Fruit fly (Drosophila melanogaster): ENCODE data around the gene CG11035.

The CG11035 gene

dm6 chr3R:8027203-8027688, 5.6 kb downstream of the CG11035 start (continued):
- 0 out of 3 replicates have a peak, but pooled peaks have one; percentile 7 for TF ChIP-seq CG34422 (GFP tag; IDR thresholded peaks at IDR 0.05)
- TF ChIP-seq HLH3B (GFP tag; IDR thresholded peaks at IDR 0.05), result peak; percentile 70
- TF ChIP-seq CG17829 (tag; optimal IDR thresholded peaks at IDR 0.05), result peak; percentile 83
- no peak for TF ChIP-seq zen2 (GFP tag; IDR thresholded peaks at IDR 0.05; ENCODE audit: partially characterized antibody)
- peak; percentile 71 for TF ChIP-seq CG4424 (GFP tag; optimal IDR thresholded peaks at IDR 0.05)
- TF ChIP-seq Myb (GFP tag; optimal IDR thresholded peaks at IDR 0.05), result peak; percentile 8
- peak; percentile 51; the same call in 1 of the 2 replicates for TF ChIP-seq bowl (GFP tag; IDR thresholded peaks at IDR 0.05)
- no peak for TF ChIP-seq sr (GFP tag; IDR thresholded peaks at IDR 0.05)
- TF ChIP-seq E2f2 (GFP tag; IDR thresholded peaks at IDR 0.05), result peak; percentile 64; the same call in 1 of the 2 replicates
- TF ChIP-seq Atf-2 (GFP tag; optimal IDR thresholded peaks at IDR 0.05), result peak; percentile 22
- peak; percentile 92 for TF ChIP-seq CG17385 (GFP tag; optimal IDR thresholded peaks at IDR 0.05)
- peak; percentile 81 for TF ChIP-seq BtbVII (GFP tag; optimal IDR thresholded peaks at IDR 0.05)
- TF ChIP-seq MTF-1 (GFP tag; optimal IDR thresholded peaks at IDR 0.05; ENCODE audit: borderline replicate concordance), result peak; percentile 8
- TF ChIP-seq Poxn (GFP tag; IDR thresholded peaks at IDR 0.05), result peak; percentile 25; the same call in 1 of the 2 replicates
- TF ChIP-seq ewg (GFP tag; optimal IDR thresholded peaks at IDR 0.05), result peak; percentile 69
- peak; percentile 92 for TF ChIP-seq CG10209 (GFP tag; optimal IDR thresholded peaks at IDR 0.05)
- TF ChIP-seq gcm2 (GFP tag; optimal IDR thresholded peaks at IDR 0.05), result no peak
- peak; percentile 77 for TF ChIP-seq CG12104 (GFP tag; optimal IDR thresholded peaks at IDR 0.05)
- no peak for TF ChIP-seq yki (optimal IDR thresholded peaks at IDR 0.05)
- peak; percentile 80 for TF ChIP-seq CG9817 (tag; optimal IDR thresholded peaks at IDR 0.05)
- TF ChIP-seq Vsx1 (GFP tag; optimal IDR thresholded peaks at IDR 0.05), result no peak
- peak; percentile 93 for TF ChIP-seq gcm (GFP tag; optimal IDR thresholded peaks at IDR 0.05)
- peak; percentile 70 for TF ChIP-seq Usf (GFP tag; optimal IDR thresholded peaks at IDR 0.05)
- TF ChIP-seq sc (optimal IDR thresholded peaks at IDR 0.05), result no peak
- peak; percentile 86 for TF ChIP-seq sc (GFP tag; optimal IDR thresholded peaks at IDR 0.05)
- TF ChIP-seq CG3281 (GFP tag; optimal IDR thresholded peaks at IDR 0.05), result peak; percentile 86
- TF ChIP-seq CG11560 (tag; IDR thresholded peaks at IDR 0.05), result no peak
- peak; percentile 76 for TF ChIP-seq CG33557 (GFP tag; optimal IDR thresholded peaks at IDR 0.05)
- peak; percentile 77 for TF ChIP-seq tap (tag; optimal IDR thresholded peaks at IDR 0.05)
- no peak for TF ChIP-seq Mes4 (GFP tag; optimal IDR thresholded peaks at IDR 0.05)
- TF ChIP-seq CG15269 (tag; optimal IDR thresholded peaks at IDR 0.05), result peak; percentile 93
- TF ChIP-seq CG7556 (GFP tag; optimal IDR thresholded peaks at IDR 0.05), result peak; percentile 98
- no peak for TF ChIP-seq gro (GFP tag; optimal IDR thresholded peaks at IDR 0.05)
- TF ChIP-seq Dref (GFP tag; IDR thresholded peaks at IDR 0.05), result no peak
- no peak for TF ChIP-seq CG15479 (GFP tag; optimal IDR thresholded peaks at IDR 0.05)
- TF ChIP-seq CG8924 (tag; optimal IDR thresholded peaks at IDR 0.05), result peak; percentile 94
- TF ChIP-seq sug (tag; optimal IDR thresholded peaks at IDR 0.05), result no peak
- TF ChIP-seq CG6854 (GFP tag; optimal IDR thresholded peaks at IDR 0.05), result peak; percentile 80
- TF ChIP-seq br (optimal IDR thresholded peaks at IDR 0.05), result no peak
- TF ChIP-seq Doc3 (GFP tag; IDR thresholded peaks at IDR 0.05; ENCODE audit: partially characterized antibody), result no peak
- TF ChIP-seq vnd (GFP tag; IDR thresholded peaks at IDR 0.05; ENCODE audit: partially characterized antibody), result no peak
- peak; percentile 81 for TF ChIP-seq bcd (GFP tag; optimal IDR thresholded peaks at IDR 0.05)
- no peak for TF ChIP-seq CG30020 (tag; optimal IDR thresholded peaks at IDR 0.05)
- peak; percentile 86 for TF ChIP-seq Fer1 (GFP tag; optimal IDR thresholded peaks at IDR 0.05)
- peak; percentile 58 for TF ChIP-seq CG43689 (GFP tag; IDR thresholded peaks at IDR 0.05)
- peak; percentile 93 for TF ChIP-seq odd (GFP tag; optimal IDR thresholded peaks at IDR 0.05)
- peak; percentile 95 for TF ChIP-seq CG2678 (tag; optimal IDR thresholded peaks at IDR 0.05)
- peak; percentile 69 for TF ChIP-seq E2f1 (GFP tag; IDR thresholded peaks at IDR 0.05)
- peak in 1 of 2 experiments; percentile 89 for TF ChIP-seq dpn (GFP tag; optimal IDR thresholded peaks at IDR 0.05)
- TF ChIP-seq CG6254 (GFP tag; optimal IDR thresholded peaks at IDR 0.05), result peak; percentile 76
- TF ChIP-seq fru (optimal IDR thresholded peaks at IDR 0.05), result no peak
